Fruit fly (Drosophila melanogaster) whole organism, wandering third instar larva: ENCODE data around the gene ush.

Experiments
- Abd-B ChIP-seq: fragments of >200 bp; optimal IDR thresholded peaks from 2 replicates; lab custom pipeline; 2017; ENCODE audit warnings: missing biosample characterization, missing genetic modification characterization
- CG32264 ChIP-seq: fragments of 200-800 bp; sonication (Bioruptor generic); optimal IDR thresholded peaks from 2 replicates; lab custom pipeline; 2016; ENCODE audit warnings: missing biosample characterization, missing genetic modification characterization
- CG9705 ChIP-seq: fragments of 200-800 bp; sonication (Bioruptor generic); optimal IDR thresholded peaks from 2 replicates; lab custom pipeline; 2018; ENCODE audit warnings: missing biosample characterization, mild to moderate bottlenecking, missing genetic modification characterization
- CrebA ChIP-seq: fragments of 200-800 bp; sonication (Bioruptor generic); optimal IDR thresholded peaks from 2 replicates; lab custom pipeline; 2016; ENCODE audit warnings: missing biosample characterization, mild to moderate bottlenecking, missing genetic modification characterization, borderline replicate concordance
- Dfd ChIP-seq: fragments of >200 bp; optimal IDR thresholded peaks from 2 replicates; lab custom pipeline; 2017; ENCODE audit warnings: missing biosample characterization, missing genetic modification characterization
- Dif ChIP-seq: fragments of 200-275, 200-300 bp; sonication (Bioruptor generic); optimal IDR thresholded peaks from 2 replicates; lab custom pipeline; 2018; ENCODE audit warnings: missing biosample characterization, missing genetic modification characterization; ENCODE audit not compliant: partially characterized antibody
- GATAd ChIP-seq: sonication (Bioruptor generic); optimal IDR thresholded peaks from 2 replicates; lab custom pipeline; 2016; ENCODE audit warnings: missing biosample characterization, missing genetic modification characterization
- HLH106 ChIP-seq: fragments of 200-800 bp; optimal IDR thresholded peaks from 3 replicates; lab custom pipeline; 2019; ENCODE audit warnings: missing biosample characterization, mild to moderate bottlenecking, missing genetic modification characterization, moderate library complexity
- Hnf4 ChIP-seq: fragments of 200-800 bp; sonication (Bioruptor generic); optimal IDR thresholded peaks from 2 replicates; lab custom pipeline; 2016; ENCODE audit warnings: missing biosample characterization, mild to moderate bottlenecking, missing genetic modification characterization
- Hr78 ChIP-seq: fragments of >200 bp; optimal IDR thresholded peaks from 2 replicates; lab custom pipeline; 2017; ENCODE audit warnings: missing biosample characterization, missing genetic modification characterization
- Hr83 ChIP-seq: fragments of 200-300 bp; sonication (Bioruptor generic); optimal IDR thresholded peaks from 2 replicates; lab custom pipeline; 2016; ENCODE audit warnings: missing biosample characterization, mild to moderate bottlenecking, missing genetic modification characterization, moderate library complexity; ENCODE audit not compliant: poor library complexity, severe bottlenecking
- Jra ChIP-seq: sonication (Bioruptor generic); optimal IDR thresholded peaks from 2 replicates; lab custom pipeline; 2016; ENCODE audit warnings: missing biosample characterization, missing genetic modification characterization
- Mio ChIP-seq: sonication (Bioruptor generic); optimal IDR thresholded peaks from 2 replicates; lab custom pipeline; 2016; ENCODE audit warnings: missing biosample characterization, missing genetic modification characterization
- Myc ChIP-seq: fragments of >200 bp; optimal IDR thresholded peaks from 2 replicates; lab custom pipeline; 2017
- N ChIP-seq: fragments of >200 bp; optimal IDR thresholded peaks from 2 replicates; lab custom pipeline; 2018; ENCODE audit warnings: missing biosample characterization, missing external identifiers, missing genetic modification characterization
- OdsH ChIP-seq: fragments of 200-800 bp; sonication (Bioruptor generic); optimal IDR thresholded peaks from 2 replicates; lab custom pipeline; 2016; ENCODE audit warnings: missing biosample characterization, mild to moderate bottlenecking, missing genetic modification characterization
- Rel ChIP-seq, 2 experiments: fragments of 200-800 bp; sonication (Bioruptor generic) in 1 of 2; optimal IDR thresholded peaks; 2 replicates in 1 of 2; 3 replicates in 1 of 2; lab custom pipeline; 2016 to 2019; ENCODE audit warnings: mild to moderate bottlenecking in 2 of 2, missing biosample characterization in 2 of 2, missing genetic modification characterization in 2 of 2, moderate library complexity in 1 of 2
- Sp1 ChIP-seq: fragments of 200-800 bp; sonication (Bioruptor generic); optimal IDR thresholded peaks from 3 replicates; lab custom pipeline; 2019; ENCODE audit warnings: missing biosample characterization, mild to moderate bottlenecking, missing genetic modification characterization, moderate library complexity
- Vsx2 ChIP-seq: fragments of 200-300, 225-300 bp; sonication (Bioruptor generic); optimal IDR thresholded peaks from 2 replicates; lab custom pipeline; 2018; ENCODE audit warnings: missing biosample characterization, missing genetic modification characterization; ENCODE audit not compliant: partially characterized antibody
- br ChIP-seq: fragments of 200-800 bp; sonication (Bioruptor generic); optimal IDR thresholded peaks from 2 replicates; lab custom pipeline; 2016; ENCODE audit warnings: missing biosample characterization, missing genetic modification characterization
- brk ChIP-seq: fragments of 200-800 bp; sonication (Bioruptor generic); optimal IDR thresholded peaks from 2 replicates; lab custom pipeline; 2016; ENCODE audit warnings: missing biosample characterization, mild to moderate bottlenecking, missing genetic modification characterization
- dl ChIP-seq, 2 experiments: fragments of 175-275, 200-275 bp in 1 of 2; fragments of 200-275 bp in 1 of 2; sonication (Bioruptor generic); optimal IDR thresholded peaks; lab custom pipeline; 2018; ENCODE audit warnings: mild to moderate bottlenecking in 2 of 2, missing biosample characterization in 2 of 2, missing genetic modification characterization in 2 of 2, moderate library complexity in 2 of 2; ENCODE audit not compliant: partially characterized antibody in 2 of 2, insufficient read depth in 1 of 2
- dmrt93B ChIP-seq: fragments of 200-800 bp; sonication (Bioruptor generic); optimal IDR thresholded peaks from 2 replicates; lab custom pipeline; 2018; ENCODE audit warnings: missing biosample characterization, mild to moderate bottlenecking, missing genetic modification characterization
- dsf ChIP-seq: sonication (Bioruptor generic); optimal IDR thresholded peaks from 2 replicates; lab custom pipeline; 2016; ENCODE audit warnings: missing biosample characterization, missing genetic modification characterization, borderline replicate concordance
- ey ChIP-seq: fragments of 200-800 bp; sonication (Bioruptor generic); optimal IDR thresholded peaks from 2 replicates; lab custom pipeline; 2016; ENCODE audit warnings: missing biosample characterization, missing genetic modification characterization
- foxo ChIP-seq, 2 experiments: fragments of 200-800 bp; sonication (Bioruptor generic); optimal IDR thresholded peaks; 2 replicates in 1 of 2; 3 replicates in 1 of 2; lab custom pipeline; 2016 to 2017; ENCODE audit warnings: missing biosample characterization in 2 of 2, missing genetic modification characterization in 2 of 2
- fru ChIP-seq: fragments of 200-800 bp; sonication (Bioruptor generic); optimal IDR thresholded peaks from 3 replicates; lab custom pipeline; 2016; ENCODE audit warnings: missing biosample characterization, mild to moderate bottlenecking, missing genetic modification characterization
- h ChIP-seq: fragments of 200-800 bp; sonication (Bioruptor generic); optimal IDR thresholded peaks from 3 replicates; lab custom pipeline; 2016; ENCODE audit warnings: missing biosample characterization, mild to moderate bottlenecking, missing genetic modification characterization
- jim ChIP-seq: fragments of 175-275, 200-325 bp; sonication (Bioruptor generic); optimal IDR thresholded peaks from 2 replicates; lab custom pipeline; 2016; ENCODE audit warnings: missing biosample characterization, mild to moderate bottlenecking, missing genetic modification characterization
- lola ChIP-seq: fragments of >200 bp; optimal IDR thresholded peaks from 2 replicates; lab custom pipeline; 2017; ENCODE audit warnings: missing biosample characterization, missing genetic modification characterization
- pan ChIP-seq: fragments of >200 bp; optimal IDR thresholded peaks from 2 replicates; lab custom pipeline; 2017
- psq ChIP-seq: fragments of 200-800 bp; sonication (Bioruptor generic); optimal IDR thresholded peaks from 3 replicates; lab custom pipeline; 2017; ENCODE audit warnings: missing biosample characterization, mild to moderate bottlenecking, missing genetic modification characterization, moderate library complexity
- rgr ChIP-seq: fragments of 200-800 bp; sonication (Bioruptor generic); optimal IDR thresholded peaks from 3 replicates; lab custom pipeline; 2016; ENCODE audit warnings: missing biosample characterization, mild to moderate bottlenecking, missing genetic modification characterization
- sage ChIP-seq: fragments of 200-800 bp; sonication (Bioruptor generic); optimal IDR thresholded peaks from 2 replicates; lab custom pipeline; 2016; ENCODE audit warnings: missing biosample characterization, mild to moderate bottlenecking, missing genetic modification characterization
- sv ChIP-seq: fragments of 200-800 bp; sonication (Bioruptor generic); optimal IDR thresholded peaks from 3 replicates; lab custom pipeline; 2016; ENCODE audit warnings: missing biosample characterization, missing genetic modification characterization
- tai ChIP-seq: sonication (Bioruptor generic); optimal IDR thresholded peaks from 2 replicates; lab custom pipeline; 2016; ENCODE audit warnings: missing biosample characterization, missing genetic modification characterization
- usp ChIP-seq: fragments of >200 bp; optimal IDR thresholded peaks from 2 replicates; lab custom pipeline; 2017; ENCODE audit warnings: missing biosample characterization, missing genetic modification characterization
- woc ChIP-seq: sonication (Bioruptor generic); optimal IDR thresholded peaks from 2 replicates; lab custom pipeline; 2016; ENCODE audit warnings: missing biosample characterization, mild to moderate bottlenecking, missing genetic modification characterization

ush gene

DNA sequence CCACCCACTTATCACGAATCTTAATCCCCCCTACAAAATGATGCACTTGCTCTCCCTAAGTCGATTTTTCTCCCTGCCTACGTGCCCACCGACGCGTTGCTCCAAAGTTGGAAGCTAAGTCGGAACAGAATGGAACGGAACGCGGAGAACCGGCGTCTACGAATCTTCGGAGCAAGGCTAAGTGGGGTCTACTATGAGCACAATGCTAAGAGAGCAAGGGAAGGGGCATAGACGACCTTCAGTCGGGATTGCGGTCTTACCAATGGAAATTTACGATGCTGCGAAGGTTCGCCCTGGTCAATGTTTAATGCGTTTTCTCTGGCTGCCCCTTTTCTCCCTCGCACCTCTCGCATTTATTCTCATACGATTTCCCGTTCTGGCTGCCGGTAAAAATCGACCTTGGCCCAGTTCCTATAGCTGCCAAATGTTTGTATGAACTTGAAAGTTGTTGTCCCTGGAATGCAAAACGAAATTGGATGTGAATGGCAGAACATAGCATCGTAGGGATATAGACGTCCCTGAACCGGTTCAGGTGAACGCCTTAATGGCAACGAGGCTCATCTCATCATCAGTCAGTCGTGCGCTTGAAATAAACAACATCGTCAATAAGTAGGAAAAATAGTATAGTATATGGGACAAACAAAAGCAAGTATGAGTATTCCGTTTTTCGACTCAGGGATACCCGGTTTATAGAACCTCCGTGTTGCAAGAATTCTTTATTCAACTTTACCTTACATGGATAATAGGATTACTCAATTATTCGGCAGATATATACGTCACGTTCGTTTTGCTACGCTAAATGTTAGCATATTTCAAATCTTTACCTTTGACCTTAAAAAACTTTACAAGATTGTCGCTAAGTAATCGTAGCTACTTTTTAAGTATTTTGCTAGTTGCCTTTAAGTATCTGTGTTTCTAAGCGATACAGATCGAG is 7.6 kb downstream of the ush start:
- peak in 1 of 2 experiments; percentile 25 for TF ChIP-seq foxo (GFP tag; optimal IDR thresholded peaks at IDR 0.05; lab: Kevin White, UChicago)
- TF ChIP-seq CrebA (GFP tag; lab: Kevin White, UChicago) = no peak
- TF ChIP-seq fru = peak; percentile 16
- TF ChIP-seq br (GFP tag; lab: Kevin White, UChicago) = no peak
- TF ChIP-seq, all 38 proteins: peak for 2

DNA sequence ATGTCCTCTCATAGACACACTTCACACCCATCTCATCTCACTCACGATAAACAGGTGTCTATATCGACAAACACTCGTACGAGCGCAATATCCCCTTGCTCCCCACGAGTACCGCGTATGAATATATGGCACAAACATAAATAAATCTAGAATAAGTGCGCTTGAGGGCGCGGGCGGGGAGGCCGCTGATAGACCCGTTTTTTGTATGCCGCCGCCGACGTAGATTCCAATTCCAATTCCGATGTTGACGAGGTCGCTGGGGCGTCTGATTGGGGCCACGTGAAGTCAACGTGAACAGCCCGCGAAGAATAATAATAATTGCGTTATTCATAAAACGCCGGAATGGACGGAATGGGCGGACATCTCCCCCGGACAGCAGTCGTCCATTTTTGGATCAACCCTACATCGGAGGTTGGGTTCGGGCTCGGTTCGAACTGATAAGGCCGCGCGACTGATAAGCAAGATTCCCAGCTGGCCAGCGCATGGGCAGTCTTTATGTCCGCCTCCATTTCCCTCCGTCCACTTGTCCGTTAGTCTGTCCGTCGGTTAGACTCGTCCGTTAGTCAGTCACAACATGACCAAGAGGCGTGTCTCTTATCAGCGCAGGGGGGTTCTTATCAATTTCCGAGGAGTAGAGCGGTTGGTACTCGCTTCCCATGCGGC is 8.4 kb downstream of the ush start:
- TF ChIP-seq jim (GFP tag; lab: Kevin White, UChicago) (no peak), HLH106 (no peak), fru (no peak), dl (GFP tag; optimal IDR thresholded peaks at IDR 0.05; lab: Kevin White, UChicago; ENCODE audit: insufficient read depth in 1 of 2, partially characterized antibody in 2 of 2) (peak in 1 of 2 experiments; percentile 51), brk (GFP tag; lab: Kevin White, UChicago) (no peak), tai (no peak), br (GFP tag; lab: Kevin White, UChicago) (peak; percentile 58), foxo (GFP tag; optimal IDR thresholded peaks at IDR 0.05; lab: Kevin White, UChicago) (peak in 1 of 2 experiments; percentile 11), dmrt93B (no peak), lola (no peak), usp (GFP tag; lab: Kevin White, UChicago) (no peak), CG32264 (GFP tag; lab: Kevin White, UChicago) (no peak), CG9705 (no peak), OdsH (GFP tag; lab: Kevin White, UChicago) (no peak), Hr78 (no peak), woc (GFP tag; lab: Kevin White, UChicago) (no peak), Hnf4 (no peak), Dif (GFP tag; lab: Kevin White, UChicago) (peak; percentile 37), Sp1 (GFP tag; lab: Kevin White, UChicago) (peak; percentile 21), Hr83 (GFP tag; lab: Kevin White, UChicago) (peak; percentile 56), sv (GFP tag; lab: Kevin White, UChicago) (no peak), Abd-B (no peak), Myc (lab: Kevin White, UChicago) (no peak), Jra (GFP tag; lab: Kevin White, UChicago) (no peak), psq (GFP tag; lab: Kevin White, UChicago) (no peak), ey (no peak), Rel (GFP tag; optimal IDR thresholded peaks at IDR 0.05; lab: Kevin White, UChicago) (no peak), Rel (tag; optimal IDR thresholded peaks at IDR 0.05; lab: Kevin White, UChicago) (peak; percentile 88), rgr (GFP tag; lab: Kevin White, UChicago) (peak; percentile 1), CrebA (GFP tag; lab: Kevin White, UChicago) (peak; percentile 34), Dfd (GFP tag; lab: Kevin White, UChicago) (no peak), h (GFP tag; lab: Kevin White, UChicago) (peak; percentile 61), Mio (GFP tag; lab: Kevin White, UChicago) (peak; percentile 8), sage (no peak), pan (lab: Kevin White, UChicago) (no peak), dsf (GFP tag; lab: Kevin White, UChicago) (no peak), N (GFP tag; lab: Kevin White, UChicago) (no peak), Vsx2 (GFP tag; lab: Kevin White, UChicago) (no peak), GATAd (no peak)
